Fruit fly (Drosophila melanogaster): ENCODE measurements around the gene CG3557.

Gene CG3557

dm6 chr2L:2382971-2383370 lies 2.6 kb downstream of the CG3557 start, which contains the start of gene PIG-Wa (continued):
- TF ChIP-seq oc (tag; optimal IDR thresholded peaks at IDR 0.05) (no peak), wek (GFP tag; optimal IDR thresholded peaks at IDR 0.05) (peak; percentile 34), stwl (tag; optimal IDR thresholded peaks at IDR 0.05) (peak; percentile 94), hth (optimal IDR thresholded peaks at IDR 0.05) (no peak), Lhr (GFP tag; optimal IDR thresholded peaks at IDR 0.05) (peak; percentile 32), onecut (GFP tag; IDR thresholded peaks at IDR 0.05) (no peak), HmgZ (tag; optimal IDR thresholded peaks at IDR 0.05) (peak; percentile 13), CG16813 (GFP tag; IDR thresholded peaks at IDR 0.05; ENCODE audit: partially characterized antibody) (peak; percentile 55; the same call in 2 of the 3 replicates), YL-1 (GFP tag; optimal IDR thresholded peaks at IDR 0.05) (peak; percentile 8), nerfin-1 (tag; optimal IDR thresholded peaks at IDR 0.05) (peak; percentile 80)

dm6 chr2L:2380805-2381204 lies 4.8 kb downstream of the CG3557 start, which contains the start of gene Eogt:
Gene Eogt, plus strand, starts transcription at chr2L:2381097.
- TF ChIP-seq CG18619 (GFP tag; optimal IDR thresholded peaks at IDR 0.05) = peak; percentile 88
- TF ChIP-seq Dad (GFP tag; optimal IDR thresholded peaks at IDR 0.05) = peak; percentile 39
- peak; percentile 79 for TF ChIP-seq CG13296 (GFP tag; optimal IDR thresholded peaks at IDR 0.05)
- peak; percentile 95 for TF ChIP-seq Med (GFP tag)
- peak; percentile 76 for TF ChIP-seq slou (GFP tag; optimal IDR thresholded peaks at IDR 0.05)
- TF ChIP-seq CTCF (GFP tag; optimal IDR thresholded peaks at IDR 0.05) = peak; percentile 51
- peak; percentile 92 for TF ChIP-seq CG15696 (tag; optimal IDR thresholded peaks at IDR 0.05)
- TF ChIP-seq jumu (GFP tag; optimal IDR thresholded peaks at IDR 0.05) = peak; percentile 53
- peak; percentile 49 for TF ChIP-seq crc (GFP tag; optimal IDR thresholded peaks at IDR 0.05)
- TF ChIP-seq CG15269 (tag; optimal IDR thresholded peaks at IDR 0.05) = peak; percentile 94
- TF ChIP-seq dati (GFP tag; IDR thresholded peaks at IDR 0.05) = peak; percentile 95
- TF ChIP-seq CG2202 (tag; optimal IDR thresholded peaks at IDR 0.05) = peak; percentile 92
- no peak for TF ChIP-seq chinmo (GFP tag; IDR thresholded peaks at IDR 0.05; ENCODE audit: partially characterized antibody)
- TF ChIP-seq CG4282 (GFP tag; optimal IDR thresholded peaks at IDR 0.05) = no peak
- peak; percentile 55 for TF ChIP-seq CG16863 (GFP tag; optimal IDR thresholded peaks at IDR 0.05)
- TF ChIP-seq lilli (GFP tag; optimal IDR thresholded peaks at IDR 0.05) = peak; percentile 92
- TF ChIP-seq al (GFP tag; IDR thresholded peaks at IDR 0.05) = peak; percentile 92
- TF ChIP-seq CG10147 (GFP tag; optimal IDR thresholded peaks at IDR 0.05) = peak; percentile 85
- peak; percentile 71 for TF ChIP-seq Mad (GFP tag; optimal IDR thresholded peaks at IDR 0.05)
- TF ChIP-seq cato (GFP tag; optimal IDR thresholded peaks at IDR 0.05; ENCODE audit: borderline replicate concordance) = peak; percentile 87
- peak; percentile 98 for TF ChIP-seq Xrp1 (GFP tag; IDR thresholded peaks at IDR 0.05)
- TF ChIP-seq Bgb (GFP tag; IDR thresholded peaks at IDR 0.05; ENCODE audit: partially characterized antibody) = no peak
- peak; percentile 44 for TF ChIP-seq BEAF-32 (GFP tag; optimal IDR thresholded peaks at IDR 0.05)
- TF ChIP-seq peb (GFP tag; IDR thresholded peaks at IDR 0.05) = peak; percentile 94
- TF ChIP-seq Antp (GFP tag; optimal IDR thresholded peaks at IDR 0.05) = peak; percentile 45
- peak; percentile 63 for TF ChIP-seq fu2 (GFP tag; optimal IDR thresholded peaks at IDR 0.05)
- TF ChIP-seq trem (tag; optimal IDR thresholded peaks at IDR 0.05) = peak; percentile 90
- TF ChIP-seq CG7786 (GFP tag; optimal IDR thresholded peaks at IDR 0.05) = peak; percentile 55
- TF ChIP-seq Elba2 (GFP tag; optimal IDR thresholded peaks at IDR 0.05) = peak; percentile 68
- TF ChIP-seq CG7745 (tag; optimal IDR thresholded peaks at IDR 0.05) = no peak
- peak; percentile 95 for TF ChIP-seq CG2712 (tag; optimal IDR thresholded peaks at IDR 0.05)
- no peak for TF ChIP-seq CG14965 (GFP tag; optimal IDR thresholded peaks at IDR 0.05; ENCODE audit: borderline replicate concordance)
- TF ChIP-seq pan (optimal IDR thresholded peaks at IDR 0.05) = no peak
- TF ChIP-seq pan (GFP tag; optimal IDR thresholded peaks at IDR 0.05 in 1 of 2, IDR thresholded peaks at IDR 0.05 in 1 of 2) = peak in 1 of 2 experiments; percentile 98
- TF ChIP-seq ind (GFP tag; optimal IDR thresholded peaks at IDR 0.05) = peak; percentile 85
- TF ChIP-seq ash1 (GFP tag; optimal IDR thresholded peaks at IDR 0.05) = no peak
- TF ChIP-seq Drgx (GFP tag; IDR thresholded peaks at IDR 0.05) = peak; percentile 94
- TF ChIP-seq tap (tag; optimal IDR thresholded peaks at IDR 0.05) = peak; percentile 84
- peak; percentile 96 for TF ChIP-seq wor (GFP tag; IDR thresholded peaks at IDR 0.05)
- no peak for TF ChIP-seq yki (optimal IDR thresholded peaks at IDR 0.05)
- peak; percentile 72 for TF ChIP-seq odd (GFP tag; optimal IDR thresholded peaks at IDR 0.05)

Data from whole organism, embryonic.